ENCODE assay signal across 1 fruit fly cellular context in the genomic region with DNA sequence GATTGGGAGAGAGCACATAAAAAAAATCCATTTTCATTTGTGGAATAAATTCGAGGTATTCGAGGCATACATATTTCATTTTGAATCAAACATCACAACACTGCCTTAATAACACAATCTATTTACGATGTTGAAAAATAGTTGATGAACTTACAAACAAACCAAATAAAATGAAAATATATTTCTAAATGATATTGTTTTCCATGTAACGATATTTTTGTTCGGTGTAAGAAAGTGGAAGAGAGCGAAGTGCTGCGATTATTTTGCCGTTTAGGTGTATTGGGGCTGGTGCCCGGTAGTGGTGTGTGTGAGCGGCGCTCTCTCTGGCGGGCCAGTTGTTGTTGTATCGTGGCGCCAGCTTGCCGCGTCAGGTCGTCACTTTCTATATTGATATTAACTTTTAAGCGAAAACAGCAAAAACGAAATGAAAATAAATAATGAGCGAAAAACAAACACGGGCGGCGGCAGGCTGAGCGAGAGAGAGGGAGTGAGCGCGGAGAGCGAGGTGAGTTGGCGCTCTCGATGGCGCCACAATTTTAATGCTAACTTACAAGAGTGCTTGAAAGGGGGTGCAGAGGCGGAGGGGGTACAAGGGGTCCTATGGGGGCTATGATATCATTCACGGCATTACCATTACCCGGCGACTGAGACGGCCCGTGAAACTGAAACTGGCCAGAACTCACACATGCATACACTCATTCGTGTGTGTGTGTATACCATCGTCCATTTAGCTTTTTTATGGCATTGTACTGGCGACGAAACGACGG.
TF ChIP-seq lines count a peak whose summit lies in the region.

No protein-coding gene starts in this region.

TF ChIP-seq in whole organism, embryonic, 481 proteins besides CTCF, POLR2A, EP300 and RAD21 (continued from another document and continues in another):
- peak; percentile 98 for TF ChIP-seq Med (GFP tag; lab: Kevin White, UChicago)
- peak; percentile 45 for TF ChIP-seq CG15073 (GFP tag; optimal IDR thresholded peaks at IDR 0.05; lab: Kevin White, UChicago)
- TF ChIP-seq lov (optimal IDR thresholded peaks at IDR 0.05; lab: Kevin White, UChicago): no peak
- TF ChIP-seq lov (GFP tag; IDR thresholded peaks at IDR 0.05; lab: Robert Waterston, UW): peak; percentile 66
- TF ChIP-seq chif (GFP tag; optimal IDR thresholded peaks at IDR 0.05; lab: Kevin White, UChicago): peak; percentile 92
- peak; percentile 88 for TF ChIP-seq CG6854 (GFP tag; optimal IDR thresholded peaks at IDR 0.05; lab: Kevin White, UChicago)
- TF ChIP-seq Ada2b (GFP tag; IDR thresholded peaks at IDR 0.05; lab: Robert Waterston, UW): peak; percentile 89
- TF ChIP-seq CG15269 (tag; optimal IDR thresholded peaks at IDR 0.05; lab: Kevin White, UChicago): peak; percentile 94
- TF ChIP-seq CG33557 (GFP tag; optimal IDR thresholded peaks at IDR 0.05; lab: Kevin White, UChicago): peak; percentile 75
- peak; percentile 86 for TF ChIP-seq CG4328 (GFP tag; optimal IDR thresholded peaks at IDR 0.05; lab: Kevin White, UChicago)
- no peak for TF ChIP-seq fd102C (GFP tag; optimal IDR thresholded peaks at IDR 0.05; lab: Kevin White, UChicago)
- peak; percentile 84 for TF ChIP-seq CG32772 (GFP tag; IDR thresholded peaks at IDR 0.05; lab: Robert Waterston, UW)
- no peak for TF ChIP-seq gfzf (GFP tag; optimal IDR thresholded peaks at IDR 0.05; lab: Kevin White, UChicago)
- peak; percentile 93 for TF ChIP-seq bab2 (GFP tag; optimal IDR thresholded peaks at IDR 0.05; lab: Kevin White, UChicago)
- TF ChIP-seq esg (GFP tag; conservative IDR thresholded peaks at IDR 0.05; lab: Robert Waterston, UW): peak; percentile 89
- TF ChIP-seq Myb (GFP tag; optimal IDR thresholded peaks at IDR 0.05; lab: Kevin White, UChicago): peak; percentile 76
- peak; percentile 89 for TF ChIP-seq CG12299 (tag; optimal IDR thresholded peaks at IDR 0.05; lab: Kevin White, UChicago)
- peak; percentile 60 for TF ChIP-seq btn (GFP tag; optimal IDR thresholded peaks at IDR 0.05; lab: Kevin White, UChicago)
- peak; percentile 65 for TF ChIP-seq CG30020 (tag; optimal IDR thresholded peaks at IDR 0.05; lab: Kevin White, UChicago)
- TF ChIP-seq Camta (GFP tag; optimal IDR thresholded peaks at IDR 0.05; lab: Kevin White, UChicago): peak; percentile 89
- peak; percentile 68 for TF ChIP-seq YL-1 (GFP tag; optimal IDR thresholded peaks at IDR 0.05; lab: Kevin White, UChicago)
- TF ChIP-seq odd (GFP tag; optimal IDR thresholded peaks at IDR 0.05; lab: Kevin White, UChicago): peak; percentile 87
- peak; percentile 96 for TF ChIP-seq corto (GFP tag; optimal IDR thresholded peaks at IDR 0.05; lab: Kevin White, UChicago)
- TF ChIP-seq CG4730 (GFP tag; IDR thresholded peaks at IDR 0.05; lab: Robert Waterston, UW): peak; percentile 78
- TF ChIP-seq CG8281 (tag; optimal IDR thresholded peaks at IDR 0.05; lab: Kevin White, UChicago): peak; percentile 78
- TF ChIP-seq HLH4C (GFP tag; IDR thresholded peaks at IDR 0.05; lab: Robert Waterston, UW; ENCODE audit: partially characterized antibody): peak; percentile 19; the same call in 1 of the 3 replicates
- TF ChIP-seq sd (tag; optimal IDR thresholded peaks at IDR 0.05; lab: Kevin White, UChicago): peak; percentile 73
- peak; percentile 73 for TF ChIP-seq CG9876 (GFP tag; optimal IDR thresholded peaks at IDR 0.05; lab: Kevin White, UChicago)
- TF ChIP-seq CG12155 (GFP tag; optimal IDR thresholded peaks at IDR 0.05; lab: Kevin White, UChicago): peak; percentile 91
- TF ChIP-seq vfl (GFP tag; optimal IDR thresholded peaks at IDR 0.05; lab: Kevin White, UChicago): peak; percentile 87
- peak; percentile 83 for TF ChIP-seq CG1233 (GFP tag; optimal IDR thresholded peaks at IDR 0.05; lab: Kevin White, UChicago)
- peak; percentile 83 for TF ChIP-seq CG7372 (GFP tag; IDR thresholded peaks at IDR 0.05; lab: Robert Waterston, UW)
- TF ChIP-seq C15 (GFP tag; IDR thresholded peaks at IDR 0.05; lab: Robert Waterston, UW): 0 out of 3 replicates have a peak, but pooled peaks have one; percentile 54
- no peak for TF ChIP-seq CG7963 (GFP tag; IDR thresholded peaks at IDR 0.05; lab: Robert Waterston, UW; ENCODE audit: partially characterized antibody)
- TF ChIP-seq zf30C (GFP tag; optimal IDR thresholded peaks at IDR 0.05; lab: Kevin White, UChicago): peak; percentile 93
- TF ChIP-seq tgo (GFP tag; IDR thresholded peaks at IDR 0.05; lab: Robert Waterston, UW): peak; percentile 91
- TF ChIP-seq Hey (tag; optimal IDR thresholded peaks at IDR 0.05; lab: Kevin White, UChicago): peak; percentile 76
- peak; percentile 60 for TF ChIP-seq ab (GFP tag; optimal IDR thresholded peaks at IDR 0.05; lab: Kevin White, UChicago)
- TF ChIP-seq CG4404 (GFP tag; IDR thresholded peaks at IDR 0.05; lab: Robert Waterston, UW): peak; percentile 66
- peak; percentile 80 for TF ChIP-seq CG6254 (GFP tag; optimal IDR thresholded peaks at IDR 0.05; lab: Kevin White, UChicago)
- TF ChIP-seq Ets97D (GFP tag; optimal IDR thresholded peaks at IDR 0.05; lab: Kevin White, UChicago): peak; percentile 68
- TF ChIP-seq NC2β (GFP tag; optimal IDR thresholded peaks at IDR 0.05; lab: Kevin White, UChicago): peak; percentile 93
- peak; percentile 64 for TF ChIP-seq rib (GFP tag; IDR thresholded peaks at IDR 0.05; lab: Robert Waterston, UW)
- peak; percentile 89 for TF ChIP-seq CG12744 (GFP tag; optimal IDR thresholded peaks at IDR 0.05; lab: Kevin White, UChicago)
- peak; percentile 59 for TF ChIP-seq CG10321 (GFP tag; IDR thresholded peaks at IDR 0.05; lab: Robert Waterston, UW)
- peak; percentile 65; the same call in 1 of the 2 replicates for TF ChIP-seq Taf1 (GFP tag; IDR thresholded peaks at IDR 0.05; lab: Robert Waterston, UW)
- peak; percentile 89 for TF ChIP-seq CG34422 (GFP tag; IDR thresholded peaks at IDR 0.05; lab: Robert Waterston, UW)
- peak; percentile 83 to 92 for TF ChIP-seq Pdp1 (GFP tag; optimal IDR thresholded peaks at IDR 0.05; lab: Kevin White, UChicago)
- TF ChIP-seq chm (GFP tag; IDR thresholded peaks at IDR 0.05; lab: Robert Waterston, UW): peak; percentile 54; the same call in 1 of the 2 replicates
- peak; percentile 75 for TF ChIP-seq Jarid2 (GFP tag; optimal IDR thresholded peaks at IDR 0.05; lab: Kevin White, UChicago)
- peak; percentile 83 for TF ChIP-seq da (GFP tag; optimal IDR thresholded peaks at IDR 0.05; lab: Kevin White, UChicago)
- peak; percentile 30; the same call in 1 of the 2 replicates for TF ChIP-seq CG16779 (GFP tag; IDR thresholded peaks at IDR 0.05; lab: Robert Waterston, UW)
- peak; percentile 34 for TF ChIP-seq CG9797 (GFP tag; optimal IDR thresholded peaks at IDR 0.05; lab: Kevin White, UChicago)
- TF ChIP-seq CG30403 (GFP tag; optimal IDR thresholded peaks at IDR 0.05; lab: Kevin White, UChicago): peak; percentile 96
- peak; percentile 95 for TF ChIP-seq phol (tag; optimal IDR thresholded peaks at IDR 0.05; lab: Kevin White, UChicago)
- peak; percentile 86 for TF ChIP-seq gcm2 (GFP tag; optimal IDR thresholded peaks at IDR 0.05; lab: Kevin White, UChicago)
- TF ChIP-seq disco-r (GFP tag; optimal IDR thresholded peaks at IDR 0.05; lab: Kevin White, UChicago): peak; percentile 64
- TF ChIP-seq psq (GFP tag; optimal IDR thresholded peaks at IDR 0.05; lab: Kevin White, UChicago): peak; percentile 79
- 0 out of 2 replicates have a peak, but pooled peaks have one; percentile 9 for TF ChIP-seq Scr (GFP tag; IDR thresholded peaks at IDR 0.05; lab: Robert Waterston, UW; ENCODE audit: partially characterized antibody)
- TF ChIP-seq CG17361 (GFP tag; IDR thresholded peaks at IDR 0.05; lab: Robert Waterston, UW): peak; percentile 97
- peak; percentile 90 for TF ChIP-seq jumu (GFP tag; optimal IDR thresholded peaks at IDR 0.05; lab: Kevin White, UChicago)
- peak; percentile 93 for TF ChIP-seq bcd (GFP tag; optimal IDR thresholded peaks at IDR 0.05; lab: Kevin White, UChicago)
- TF ChIP-seq CG8359 (GFP tag; optimal IDR thresholded peaks at IDR 0.05; lab: Kevin White, UChicago; ENCODE audit: borderline replicate concordance): peak; percentile 80
- no peak for TF ChIP-seq p53 (GFP tag; optimal IDR thresholded peaks at IDR 0.05; lab: Kevin White, UChicago)
- TF ChIP-seq PHDP (tag; optimal IDR thresholded peaks at IDR 0.05; lab: Kevin White, UChicago): peak; percentile 97
- TF ChIP-seq ase (GFP tag; IDR thresholded peaks at IDR 0.05; lab: Robert Waterston, UW): peak; percentile 81
- TF ChIP-seq CG1647 (GFP tag; optimal IDR thresholded peaks at IDR 0.05; lab: Kevin White, UChicago): peak; percentile 90
- TF ChIP-seq wek (GFP tag; optimal IDR thresholded peaks at IDR 0.05; lab: Kevin White, UChicago): peak; percentile 77
- peak; percentile 93 for TF ChIP-seq cwo (GFP tag; optimal IDR thresholded peaks at IDR 0.05; lab: Kevin White, UChicago)
- peak; percentile 38 for TF ChIP-seq MESR4 (GFP tag; optimal IDR thresholded peaks at IDR 0.05; lab: Kevin White, UChicago)
- TF ChIP-seq Aef1 (GFP tag; IDR thresholded peaks at IDR 0.05; lab: Robert Waterston, UW): peak; percentile 80
- peak; percentile 61 for TF ChIP-seq Poxn (GFP tag; IDR thresholded peaks at IDR 0.05; lab: Robert Waterston, UW)
- TF ChIP-seq NFAT (GFP tag; IDR thresholded peaks at IDR 0.05; lab: Robert Waterston, UW): peak; percentile 80
- peak; percentile 86 for TF ChIP-seq CG3065 (GFP tag; optimal IDR thresholded peaks at IDR 0.05; lab: Kevin White, UChicago)
- peak; percentile 86 for TF ChIP-seq Atf-2 (GFP tag; optimal IDR thresholded peaks at IDR 0.05; lab: Kevin White, UChicago)
- peak; percentile 95 for TF ChIP-seq Ptx1 (GFP tag; IDR thresholded peaks at IDR 0.05; lab: Robert Waterston, UW)
- peak; percentile 86 for TF ChIP-seq fd3F (GFP tag; optimal IDR thresholded peaks at IDR 0.05; lab: Kevin White, UChicago)
- peak; percentile 82 to 97 for TF ChIP-seq Hr51 (GFP tag; optimal IDR thresholded peaks at IDR 0.05; lab: Kevin White, UChicago)
- TF ChIP-seq Lhr (GFP tag; optimal IDR thresholded peaks at IDR 0.05; lab: Kevin White, UChicago): peak; percentile 65
- peak; percentile 92 for TF ChIP-seq Drgx (GFP tag; IDR thresholded peaks at IDR 0.05; lab: Robert Waterston, UW)
- TF ChIP-seq CG13424 (tag; optimal IDR thresholded peaks at IDR 0.05; lab: Kevin White, UChicago): peak; percentile 95
- TF ChIP-seq maf-S (GFP tag; optimal IDR thresholded peaks at IDR 0.05; lab: Kevin White, UChicago): peak; percentile 89
- peak; percentile 45; the same call in 2 of the 3 replicates for TF ChIP-seq sr (GFP tag; IDR thresholded peaks at IDR 0.05; lab: Robert Waterston, UW)
- TF ChIP-seq ttk (GFP tag; IDR thresholded peaks at IDR 0.05; lab: Robert Waterston, UW): peak; percentile 86
- TF ChIP-seq CG7786 (GFP tag; optimal IDR thresholded peaks at IDR 0.05; lab: Kevin White, UChicago): peak; percentile 92
- TF ChIP-seq CG1529 (GFP tag; optimal IDR thresholded peaks at IDR 0.05; lab: Kevin White, UChicago): peak; percentile 87
- peak; percentile 88 for TF ChIP-seq slbo (GFP tag; IDR thresholded peaks at IDR 0.05; lab: Robert Waterston, UW)
- peak; percentile 97 for TF ChIP-seq CG7556 (GFP tag; optimal IDR thresholded peaks at IDR 0.05; lab: Kevin White, UChicago)
- TF ChIP-seq CG12942 (GFP tag; optimal IDR thresholded peaks at IDR 0.05; lab: Kevin White, UChicago): peak; percentile 85
- peak; percentile 92 for TF ChIP-seq pho (GFP tag; optimal IDR thresholded peaks at IDR 0.05; lab: Kevin White, UChicago)
- peak; percentile 95 for TF ChIP-seq Asciz (GFP tag; optimal IDR thresholded peaks at IDR 0.05; lab: Kevin White, UChicago)
- peak; percentile 81 for TF ChIP-seq Nf-YC (tag; optimal IDR thresholded peaks at IDR 0.05; lab: Kevin White, UChicago)
- TF ChIP-seq tup (GFP tag; optimal IDR thresholded peaks at IDR 0.05; lab: Kevin White, UChicago): peak; percentile 43
- TF ChIP-seq NK7.1 (GFP tag; optimal IDR thresholded peaks at IDR 0.05; lab: Kevin White, UChicago): peak; percentile 85
- TF ChIP-seq HHEX (GFP tag; optimal IDR thresholded peaks at IDR 0.05; lab: Kevin White, UChicago): peak; percentile 89
- peak; percentile 70 for TF ChIP-seq sens-2 (GFP tag; IDR thresholded peaks at IDR 0.05; lab: Robert Waterston, UW)
- TF ChIP-seq CG17385 (GFP tag; optimal IDR thresholded peaks at IDR 0.05; lab: Kevin White, UChicago): peak; percentile 90
- TF ChIP-seq mam (GFP tag; optimal IDR thresholded peaks at IDR 0.05; lab: Kevin White, UChicago): peak; percentile 91
- peak; percentile 95 for TF ChIP-seq CG31441 (GFP tag; IDR thresholded peaks at IDR 0.05; lab: Robert Waterston, UW)
- TF ChIP-seq TFAM (GFP tag; optimal IDR thresholded peaks at IDR 0.05; lab: Kevin White, UChicago): peak; percentile 52
- no peak for TF ChIP-seq Tbp (GFP tag; optimal IDR thresholded peaks at IDR 0.05; lab: Kevin White, UChicago)
- no peak for TF ChIP-seq Optix (GFP tag; IDR thresholded peaks at IDR 0.05; lab: Robert Waterston, UW)
- peak; percentile 89 for TF ChIP-seq CG4854 (GFP tag; optimal IDR thresholded peaks at IDR 0.05; lab: Kevin White, UChicago)
- TF ChIP-seq H15 (GFP tag; IDR thresholded peaks at IDR 0.05; lab: Robert Waterston, UW): peak; percentile 90
- no peak for TF ChIP-seq Elba2 (GFP tag; optimal IDR thresholded peaks at IDR 0.05; lab: Kevin White, UChicago)
- peak; percentile 87 for TF ChIP-seq E2f1 (GFP tag; IDR thresholded peaks at IDR 0.05; lab: Robert Waterston, UW)
- TF ChIP-seq NfI (GFP tag; optimal IDR thresholded peaks at IDR 0.05; lab: Kevin White, UChicago): peak; percentile 93
- TF ChIP-seq CG13894 (tag; optimal IDR thresholded peaks at IDR 0.05; lab: Kevin White, UChicago): peak; percentile 78
- peak; percentile 40; the same call in 1 of the 3 replicates for TF ChIP-seq gce (GFP tag; IDR thresholded peaks at IDR 0.05; lab: Robert Waterston, UW)
- no peak for TF ChIP-seq hth (optimal IDR thresholded peaks at IDR 0.05; lab: Kevin White, UChicago)
- TF ChIP-seq fd64A (GFP tag; optimal IDR thresholded peaks at IDR 0.05; lab: Kevin White, UChicago): peak; percentile 85
- peak; percentile 56 for TF ChIP-seq CG5953 (GFP tag; IDR thresholded peaks at IDR 0.05; lab: Robert Waterston, UW)
- peak; percentile 85 for TF ChIP-seq ewg (GFP tag; optimal IDR thresholded peaks at IDR 0.05; lab: Kevin White, UChicago)
- TF ChIP-seq CG7987 (GFP tag; optimal IDR thresholded peaks at IDR 0.05; lab: Kevin White, UChicago): peak; percentile 82
- peak; percentile 70 for TF ChIP-seq ash1 (GFP tag; optimal IDR thresholded peaks at IDR 0.05; lab: Kevin White, UChicago)
- TF ChIP-seq dm (GFP tag; optimal IDR thresholded peaks at IDR 0.05; lab: Kevin White, UChicago): peak; percentile 78
- TF ChIP-seq Fer1 (GFP tag; optimal IDR thresholded peaks at IDR 0.05; lab: Kevin White, UChicago): peak; percentile 93
- TF ChIP-seq pita (GFP tag; optimal IDR thresholded peaks at IDR 0.05; lab: Kevin White, UChicago): no peak
- peak; percentile 86 for TF ChIP-seq CG16815 (GFP tag; optimal IDR thresholded peaks at IDR 0.05; lab: Kevin White, UChicago)
- TF ChIP-seq pnt (GFP tag; optimal IDR thresholded peaks at IDR 0.05; lab: Kevin White, UChicago): peak; percentile 79
- TF ChIP-seq CG11085 (GFP tag; IDR thresholded peaks at IDR 0.05; lab: Robert Waterston, UW): peak; percentile 45
